Fruit fly (Drosophila melanogaster): Measurements from ENCODE around the gene Rpn3.

The Rpn3 gene

DNA sequence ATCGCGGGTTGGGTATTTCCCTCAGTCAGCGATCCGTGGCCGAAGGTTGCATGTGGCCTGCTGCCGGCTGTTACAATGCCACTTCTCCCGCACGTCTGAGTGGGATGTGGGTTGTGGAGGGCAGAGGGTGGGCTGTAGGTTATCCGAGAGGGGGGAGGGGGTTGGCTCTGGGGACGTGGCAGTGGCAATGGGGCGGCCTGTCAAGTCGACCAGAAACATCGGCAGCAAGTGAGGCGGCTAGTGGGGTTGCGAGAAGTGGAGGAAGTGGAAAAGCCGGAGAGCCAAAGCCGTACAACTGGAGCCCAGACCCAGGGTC is 26.9 kb upstream of the Rpn3 start (continued):
- TF ChIP-seq CG11456 (GFP tag; IDR thresholded peaks at IDR 0.05) (peak; percentile 39; the same call in 1 of the 3 replicates), CG32772 (GFP tag; IDR thresholded peaks at IDR 0.05) (0 out of 2 replicates have a peak, but pooled peaks have one; percentile 0), CG7556 (GFP tag; optimal IDR thresholded peaks at IDR 0.05) (peak; percentile 60), Eip74EF (GFP tag; optimal IDR thresholded peaks at IDR 0.05) (peak in 1 of 2 experiments; percentile 1), hbn (GFP tag; IDR thresholded peaks at IDR 0.05; ENCODE audit: partially characterized antibody) (no peak), CG30431 (GFP tag; optimal IDR thresholded peaks at IDR 0.05) (no peak), CG10543 (GFP tag; optimal IDR thresholded peaks at IDR 0.05) (peak; percentile 60), gsb (GFP tag; IDR thresholded peaks at IDR 0.05) (no peak), prd (optimal IDR thresholded peaks at IDR 0.05) (no peak), prd (GFP tag; IDR thresholded peaks at IDR 0.05) (0 out of 3 replicates have a peak, but pooled peaks have one; percentile 1), CG17361 (GFP tag; IDR thresholded peaks at IDR 0.05) (peak; percentile 24; the same call in 1 of the 3 replicates), Poxn (GFP tag; IDR thresholded peaks at IDR 0.05) (no peak), CG12104 (GFP tag; optimal IDR thresholded peaks at IDR 0.05) (peak; percentile 23), Doc3 (GFP tag; IDR thresholded peaks at IDR 0.05; ENCODE audit: partially characterized antibody) (no peak), abd-A (tag; optimal IDR thresholded peaks at IDR 0.05) (peak; percentile 42)

DNA sequence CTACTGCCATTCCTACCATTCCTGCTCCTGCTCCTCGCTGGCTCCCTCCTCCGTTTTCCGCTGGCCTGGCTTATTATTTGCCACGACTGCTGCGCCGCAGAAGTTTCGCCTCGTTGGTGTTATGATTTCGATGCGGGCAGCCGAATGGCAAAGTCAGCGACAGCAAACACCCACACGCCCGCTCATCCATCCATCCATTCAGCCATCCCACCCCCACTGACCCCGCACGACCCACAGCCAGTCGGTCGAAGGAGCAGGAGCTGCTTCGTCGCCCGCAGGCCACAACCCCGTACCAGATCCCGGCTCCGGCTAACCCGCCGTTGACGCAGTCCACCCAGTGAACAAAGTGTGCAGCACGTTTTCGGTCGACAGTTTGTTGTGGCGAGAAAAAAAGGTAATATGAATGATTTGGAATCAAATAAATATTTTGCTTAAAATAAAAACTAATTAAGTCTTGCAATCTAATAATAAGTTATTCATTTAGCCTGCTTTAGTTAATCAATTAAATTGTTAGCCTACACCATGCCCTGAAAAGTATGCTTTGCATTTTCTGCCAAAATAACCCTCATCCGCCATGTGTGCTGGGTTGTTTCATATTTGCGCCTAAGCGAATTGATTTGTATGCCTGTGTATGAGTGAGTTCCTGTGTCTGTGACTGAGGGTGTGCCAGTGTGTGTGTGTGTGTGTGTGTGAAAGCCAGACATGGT is 24.9 kb upstream of the Rpn3 start:
- TF ChIP-seq Sox100B (GFP tag; optimal IDR thresholded peaks at IDR 0.05) (peak; percentile 47), CG10274 (GFP tag; optimal IDR thresholded peaks at IDR 0.05) (no peak), Atf3 (GFP tag; optimal IDR thresholded peaks at IDR 0.05) (no peak), CG15269 (tag; optimal IDR thresholded peaks at IDR 0.05) (peak; percentile 65), CG11093 (GFP tag; IDR thresholded peaks at IDR 0.05) (no peak), CG13287 (GFP tag; IDR thresholded peaks at IDR 0.05; ENCODE audit: partially characterized antibody) (no peak), CTCF (GFP tag; optimal IDR thresholded peaks at IDR 0.05) (no peak), CG32767 (GFP tag; IDR thresholded peaks at IDR 0.05) (no peak), CG1233 (GFP tag; optimal IDR thresholded peaks at IDR 0.05) (peak; percentile 53), jumu (GFP tag; optimal IDR thresholded peaks at IDR 0.05) (no peak), CG9932 (GFP tag; IDR thresholded peaks at IDR 0.05) (peak; percentile 38; the same call in 1 of the 2 replicates), sr (GFP tag; IDR thresholded peaks at IDR 0.05) (no peak), HLH4C (GFP tag; IDR thresholded peaks at IDR 0.05; ENCODE audit: partially characterized antibody) (no peak), MTF-1 (GFP tag; optimal IDR thresholded peaks at IDR 0.05; ENCODE audit: borderline replicate concordance) (no peak), inv (GFP tag; IDR thresholded peaks at IDR 0.05; ENCODE audit: partially characterized antibody) (no peak), CG34224 (GFP tag; IDR thresholded peaks at IDR 0.05; ENCODE audit: partially characterized antibody) (no peak), CG12659 (GFP tag; optimal IDR thresholded peaks at IDR 0.05) (peak; percentile 44), PHDP (tag; optimal IDR thresholded peaks at IDR 0.05) (peak; percentile 66), sens (GFP tag) (peak; percentile 48), Tbp (GFP tag; optimal IDR thresholded peaks at IDR 0.05) (no peak), Hmx (GFP tag; optimal IDR thresholded peaks at IDR 0.05) (no peak), CG7357 (GFP tag; IDR thresholded peaks at IDR 0.05) (peak; percentile 43; the same call in 1 of the 3 replicates), CG12071 (GFP tag; optimal IDR thresholded peaks at IDR 0.05) (peak; percentile 25), her (GFP tag; optimal IDR thresholded peaks at IDR 0.05) (no peak), vfl (GFP tag; optimal IDR thresholded peaks at IDR 0.05) (no peak), lov (optimal IDR thresholded peaks at IDR 0.05) (no peak), lov (GFP tag; IDR thresholded peaks at IDR 0.05) (no peak), Nf-YC (tag; optimal IDR thresholded peaks at IDR 0.05) (peak; percentile 51), CG2875 (GFP tag; optimal IDR thresholded peaks at IDR 0.05) (peak; percentile 8), otp (GFP tag; IDR thresholded peaks at IDR 0.05) (no peak), tna (GFP tag; IDR thresholded peaks at IDR 0.05; ENCODE audit: partially characterized antibody) (no peak), ash1 (GFP tag; optimal IDR thresholded peaks at IDR 0.05) (peak; percentile 2), fu2 (GFP tag; optimal IDR thresholded peaks at IDR 0.05) (no peak), CG14441 (GFP tag; IDR thresholded peaks at IDR 0.05) (0 out of 2 replicates have a peak, but pooled peaks have one; percentile 18), D19B (GFP tag; optimal IDR thresholded peaks at IDR 0.05) (peak; percentile 39)
